Worm (Caenorhabditis elegans): ENCODE data around the gene C52E4.12.

Gene C52E4.12

DNA sequence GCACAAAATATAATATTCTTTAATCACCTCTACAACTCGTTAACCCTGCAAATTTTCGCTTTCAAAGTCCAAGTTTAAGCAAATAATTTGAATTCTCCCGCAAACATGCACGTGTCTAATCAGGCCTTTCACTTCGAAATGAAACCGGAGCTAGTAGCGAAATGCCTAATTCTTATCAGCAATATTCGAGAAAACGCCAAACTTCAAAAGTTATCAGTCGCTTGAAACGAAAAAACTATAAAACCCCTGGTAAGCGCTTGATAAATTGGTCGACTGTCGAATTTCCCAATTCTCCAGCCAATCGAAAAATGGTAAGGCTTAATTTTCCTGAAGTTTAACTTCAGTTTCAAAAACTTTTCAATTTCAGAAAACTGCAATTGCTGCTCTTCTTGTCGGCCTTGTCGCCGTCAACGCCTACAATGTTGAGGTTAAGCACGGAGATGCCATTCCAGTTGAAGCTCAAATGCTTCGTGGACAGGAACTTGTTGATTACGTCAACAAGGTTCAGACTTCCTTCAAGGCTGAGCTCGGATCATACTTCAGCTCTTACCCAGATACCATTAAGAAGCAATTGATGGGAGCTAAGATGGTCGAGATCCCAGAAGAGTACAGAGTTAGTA, 7.0 kb downstream of the C52E4.12 start, which contains the start of gene cpr-9:
Gene cpr-9 (plus strand): TSS at position 188 of the 620 bp plus-strand sequence.
- no peak for TF ChIP-seq ama-1 (optimal IDR thresholded peaks at IDR 0.05)
- no peak for TF ChIP-seq daf-12 (tag; optimal IDR thresholded peaks at IDR 0.05)
- peak; percentile 54 for TF ChIP-seq pha-4 (tag; optimal IDR thresholded peaks at IDR 0.05)
- peak; percentile 93 for TF ChIP-seq elt-2 (tag; optimal IDR thresholded peaks at IDR 0.05)
- peak; percentile 94 for TF ChIP-seq pqm-1 (tag; optimal IDR thresholded peaks at IDR 0.05)

DNA sequence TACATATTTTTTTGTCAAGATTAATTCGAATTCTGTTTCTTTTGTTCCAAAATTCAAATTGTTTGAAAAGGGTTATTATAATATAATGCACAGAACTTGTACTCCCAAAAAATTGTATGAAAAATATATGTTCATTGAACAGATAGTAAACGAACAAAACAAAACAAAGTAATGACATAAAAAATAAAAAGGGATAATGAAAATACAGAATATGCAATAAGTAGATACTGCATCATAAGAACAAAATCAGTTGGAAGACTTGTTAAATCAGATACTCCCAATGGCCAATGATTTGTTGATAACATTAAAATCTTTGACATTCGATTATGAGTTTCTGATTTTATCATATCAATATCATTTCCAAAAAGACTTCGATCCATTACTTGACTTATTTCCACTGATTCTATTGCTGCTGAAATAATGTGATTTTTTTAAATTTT, 8.6 kb downstream of the C52E4.12 start:
- TF ChIP-seq ceh-9 (tag; optimal IDR thresholded peaks at IDR 0.05), result no peak
- no peak for TF ChIP-seq lin-15B (tag; optimal IDR thresholded peaks at IDR 0.05)
- TF ChIP-seq nhr-12 (tag; optimal IDR thresholded peaks at IDR 0.05), result no peak
- peak; percentile 43 for TF ChIP-seq ceh-28 (tag; optimal IDR thresholded peaks at IDR 0.05)
- no peak for TF ChIP-seq fkh-2 (tag; optimal IDR thresholded peaks at IDR 0.05)
- peak; percentile 35 for TF ChIP-seq elt-2 (tag; optimal IDR thresholded peaks at IDR 0.05)
- no peak for TF ChIP-seq nhr-67 (tag; optimal IDR thresholded peaks at IDR 0.05)
- TF ChIP-seq nhr-25 (tag; optimal IDR thresholded peaks at IDR 0.05), result no peak
- peak; percentile 1 for TF ChIP-seq fos-1 (tag; optimal IDR thresholded peaks at IDR 0.05)
- TF ChIP-seq mml-1 (tag; optimal IDR thresholded peaks at IDR 0.05), result no peak
- TF ChIP-seq fkh-10 (GFP tag; optimal IDR thresholded peaks at IDR 0.05), result no peak
- no peak for TF ChIP-seq tbx-2 (tag; optimal IDR thresholded peaks at IDR 0.05)
- TF ChIP-seq pqm-1 (tag; optimal IDR thresholded peaks at IDR 0.05), result no peak
- no peak for TF ChIP-seq unc-62 (GFP tag; optimal IDR thresholded peaks at IDR 0.05)
- TF ChIP-seq jun-1 (tag; optimal IDR thresholded peaks at IDR 0.05), result peak; percentile 4
- peak; percentile 77 for TF ChIP-seq aly-2 (tag; optimal IDR thresholded peaks at IDR 0.05)
- no peak for TF ChIP-seq mdl-1 (tag; optimal IDR thresholded peaks at IDR 0.05)

DNA sequence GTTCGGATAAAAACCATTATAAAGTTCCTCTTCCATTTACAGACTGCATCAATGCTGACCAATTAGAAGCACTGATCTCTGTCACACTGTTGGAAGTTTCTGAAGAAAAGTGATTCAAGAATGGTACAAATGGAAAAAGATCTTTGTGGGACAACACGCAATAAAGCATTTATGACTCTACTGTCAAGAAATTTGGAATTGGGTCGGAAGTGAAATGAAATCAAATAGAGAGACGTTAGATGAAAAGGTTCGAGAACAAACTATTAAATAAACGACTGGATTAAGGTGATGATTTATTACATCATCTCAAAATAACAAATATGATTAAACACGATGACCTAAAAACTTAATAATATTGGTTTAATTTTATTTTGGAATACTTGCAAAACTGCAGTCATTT, 10.5 kb downstream of the C52E4.12 start, which contains the start of gene F57F5.3:
Gene F57F5.3 (minus strand): TSS at position 101 of the 400 bp plus-strand sequence.
- TF ChIP-seq ceh-82 (tag; optimal IDR thresholded peaks at IDR 0.05), result no peak
- no peak for TF ChIP-seq ceh-16 (tag; optimal IDR thresholded peaks at IDR 0.05)
- TF ChIP-seq jun-1 (tag; optimal IDR thresholded peaks at IDR 0.05), result no peak
- no peak for TF ChIP-seq egl-5 (tag; optimal IDR thresholded peaks at IDR 0.05)
- no peak for TF ChIP-seq elt-1 (tag; optimal IDR thresholded peaks at IDR 0.05)
- TF ChIP-seq ceh-28 (tag; optimal IDR thresholded peaks at IDR 0.05), result no peak
- TF ChIP-seq R02D3.7 (tag; optimal IDR thresholded peaks at IDR 0.05), result no peak
- no peak for TF ChIP-seq pqm-1 (tag; optimal IDR thresholded peaks at IDR 0.05)
- TF ChIP-seq nhr-237 (tag; optimal IDR thresholded peaks at IDR 0.05), result no peak
- TF ChIP-seq ama-1 (optimal IDR thresholded peaks at IDR 0.05), result no peak
- no peak for TF ChIP-seq elt-2 (tag; optimal IDR thresholded peaks at IDR 0.05)
- no peak for TF ChIP-seq sea-2 (GFP tag; optimal IDR thresholded peaks at IDR 0.05)

ce11 chrV:12011686-12012085, 15.7 kb downstream of the C52E4.12 start:
- TF ChIP-seq nhr-43 (tag; optimal IDR thresholded peaks at IDR 0.05; ENCODE audit: poor library complexity, severe bottlenecking) (no peak), pha-4 (tag; optimal IDR thresholded peaks at IDR 0.05) (no peak), elt-3 (tag; optimal IDR thresholded peaks at IDR 0.05) (peak in 1 of 3 experiments; percentile 16), unc-62 (GFP tag; optimal IDR thresholded peaks at IDR 0.05) (no peak), eor-1 (tag; optimal IDR thresholded peaks at IDR 0.05) (no peak), R02D3.7 (tag; optimal IDR thresholded peaks at IDR 0.05) (no peak), egl-27 (tag; optimal IDR thresholded peaks at IDR 0.05) (no peak), egl-5 (tag; optimal IDR thresholded peaks at IDR 0.05) (no peak), elt-2 (tag; optimal IDR thresholded peaks at IDR 0.05) (peak; percentile 0), hmg-11 (tag; optimal IDR thresholded peaks at IDR 0.05) (no peak), mdl-1 (tag; optimal IDR thresholded peaks at IDR 0.05) (no peak), nhr-67 (tag; optimal IDR thresholded peaks at IDR 0.05) (no peak), snpc-4 (tag; optimal IDR thresholded peaks at IDR 0.05) (no peak), lin-15B (tag; optimal IDR thresholded peaks at IDR 0.05) (no peak)

DNA sequence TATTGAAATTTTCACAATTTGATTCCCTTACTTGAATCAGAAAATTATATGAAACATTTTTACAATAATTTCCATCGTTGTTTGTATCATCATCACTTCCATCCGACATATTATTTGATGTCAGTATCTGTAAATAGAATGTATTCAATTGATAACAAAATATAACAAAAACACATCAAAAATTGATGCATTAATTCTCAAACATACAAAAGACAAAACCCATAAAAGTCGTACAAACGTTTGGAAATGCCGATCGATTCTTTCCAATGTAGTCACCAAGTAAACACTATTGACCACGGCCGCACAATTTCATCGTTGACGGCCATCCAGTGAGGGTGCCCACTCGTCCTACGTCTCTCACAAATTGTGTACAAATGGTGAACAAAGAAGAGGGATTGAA, 17.3 kb downstream of the C52E4.12 start, which contains the start of gene add-2:
Gene add-2 (minus strand): TSS at position 109 of the 400 bp plus-strand sequence.
- no peak for TF ChIP-seq snpc-4 (tag; optimal IDR thresholded peaks at IDR 0.05)
- peak; percentile 65 for TF ChIP-seq pha-4 (tag; optimal IDR thresholded peaks at IDR 0.05)
- TF ChIP-seq elt-2 (tag; optimal IDR thresholded peaks at IDR 0.05), result peak; percentile 52
- no peak for TF ChIP-seq ceh-82 (tag; optimal IDR thresholded peaks at IDR 0.05)
- no peak for TF ChIP-seq R02D3.7 (tag; optimal IDR thresholded peaks at IDR 0.05)
- peak; percentile 50 for TF ChIP-seq pqm-1 (tag; optimal IDR thresholded peaks at IDR 0.05)
